Fruit fly (Drosophila melanogaster) whole organism, prepupa: Measurements from ENCODE around the gene CG46439.

Experiments
- fd85E ChIP-seq: fragments of 200-800 bp; sonication (Bioruptor generic); optimal IDR thresholded peaks from 3 replicates; lab custom pipeline; 2016; ENCODE audit warnings: missing biosample characterization, missing genetic modification characterization
- fkh ChIP-seq: fragments of 200-800 bp; sonication (Bioruptor generic); optimal IDR thresholded peaks from 3 replicates; lab custom pipeline; 2017; ENCODE audit warnings: missing biosample characterization, mild to moderate bottlenecking, missing genetic modification characterization, moderate library complexity

dm6 chr3L:11065850-11066249, 30.2 kb downstream of the CG46439 start:
- TF ChIP-seq fd85E (no peak), fkh (peak; percentile 10)
